Comparison of ENCODE assay signal across 1 fruit fly cellular context in the genomic region with DNA sequence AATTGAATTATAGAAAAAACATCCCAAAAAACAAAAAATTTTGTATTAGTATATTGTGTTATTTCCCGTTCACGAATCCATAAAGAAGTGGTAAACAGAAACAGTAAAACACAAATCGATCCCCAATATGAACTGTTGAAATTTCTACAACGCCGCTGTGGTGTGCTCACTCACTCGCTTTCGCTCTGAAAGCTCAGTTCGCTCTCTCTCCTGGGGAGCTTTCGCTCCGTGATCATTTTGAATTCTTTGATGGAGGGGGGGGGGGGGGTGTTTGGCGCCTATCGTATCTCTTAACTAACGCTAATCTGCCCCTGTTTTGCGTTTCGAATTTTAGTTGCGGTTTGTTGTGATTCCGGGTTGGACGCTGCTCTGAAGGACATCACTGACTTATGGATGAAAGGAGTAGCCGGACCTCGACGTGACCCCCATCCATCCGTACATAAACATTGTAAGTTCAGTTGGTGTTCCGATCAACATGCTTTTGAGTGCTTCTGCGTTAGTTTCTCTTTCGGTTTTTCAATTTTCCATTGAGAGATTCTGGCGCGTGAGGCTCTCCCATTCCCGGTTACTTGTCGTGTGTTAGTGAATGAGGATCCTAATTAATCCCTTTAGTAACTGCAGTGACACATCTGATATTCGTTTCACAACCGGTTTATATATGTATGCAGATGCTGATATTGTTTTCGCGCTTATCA.
TF ChIP-seq lines count a peak whose summit lies in the region.

Gene D2hgdh (plus strand): TSS at position 331 of the 695 bp plus-strand sequence.

TF ChIP-seq in whole organism, embryonic, 481 proteins besides CTCF, POLR2A, EP300 and RAD21 (continued from another document and continues in another):
- no peak for TF ChIP-seq exex (tag; optimal IDR thresholded peaks at IDR 0.05; lab: Kevin White, UChicago)
- TF ChIP-seq Rx (GFP tag; IDR thresholded peaks at IDR 0.05; lab: Robert Waterston, UW) = no peak
- TF ChIP-seq lola (GFP tag; optimal IDR thresholded peaks at IDR 0.05; lab: Kevin White, UChicago) = no peak
- peak; percentile 38 for TF ChIP-seq lab (GFP tag; optimal IDR thresholded peaks at IDR 0.05; lab: Kevin White, UChicago)
- no peak for TF ChIP-seq H15 (GFP tag; IDR thresholded peaks at IDR 0.05; lab: Robert Waterston, UW)
- no peak for TF ChIP-seq CG31365 (tag; optimal IDR thresholded peaks at IDR 0.05; lab: Kevin White, UChicago)
- no peak for TF ChIP-seq Blimp-1 (GFP tag; optimal IDR thresholded peaks at IDR 0.05; lab: Kevin White, UChicago)
- no peak for TF ChIP-seq unpg (GFP tag; optimal IDR thresholded peaks at IDR 0.05; lab: Kevin White, UChicago)
- TF ChIP-seq CG31388 (GFP tag; optimal IDR thresholded peaks at IDR 0.05; lab: Kevin White, UChicago) = no peak
- TF ChIP-seq zfh2 (GFP tag; optimal IDR thresholded peaks at IDR 0.05; lab: Kevin White, UChicago) = peak; percentile 14
- no peak for TF ChIP-seq CG4404 (GFP tag; IDR thresholded peaks at IDR 0.05; lab: Robert Waterston, UW)
- no peak for TF ChIP-seq sim (GFP tag; IDR thresholded peaks at IDR 0.05; lab: Robert Waterston, UW)
- TF ChIP-seq chm (GFP tag; IDR thresholded peaks at IDR 0.05; lab: Robert Waterston, UW) = peak; percentile 10; the same call in 1 of the 2 replicates
- no peak for TF ChIP-seq stwl (tag; optimal IDR thresholded peaks at IDR 0.05; lab: Kevin White, UChicago)
- no peak for TF ChIP-seq gsb-n (tag; optimal IDR thresholded peaks at IDR 0.05; lab: Kevin White, UChicago)
- no peak for TF ChIP-seq Fer1 (GFP tag; optimal IDR thresholded peaks at IDR 0.05; lab: Kevin White, UChicago)
- TF ChIP-seq Lhr (GFP tag; optimal IDR thresholded peaks at IDR 0.05; lab: Kevin White, UChicago) = no peak
- no peak for TF ChIP-seq ash1 (GFP tag; optimal IDR thresholded peaks at IDR 0.05; lab: Kevin White, UChicago)
- no peak for TF ChIP-seq tio (GFP tag; optimal IDR thresholded peaks at IDR 0.05; lab: Kevin White, UChicago)
- no peak for TF ChIP-seq dpn (GFP tag; optimal IDR thresholded peaks at IDR 0.05; lab: Kevin White, UChicago)
- TF ChIP-seq crol (GFP tag; IDR thresholded peaks at IDR 0.05; lab: Robert Waterston, UW) = peak; percentile 80
- TF ChIP-seq Dip2 (GFP tag; IDR thresholded peaks at IDR 0.05; lab: Robert Waterston, UW) = no peak
- TF ChIP-seq chinmo (GFP tag; IDR thresholded peaks at IDR 0.05; lab: Robert Waterston, UW; ENCODE audit: partially characterized antibody) = peak; percentile 71; the same call in 1 of the 4 replicates
- TF ChIP-seq CG14014 (GFP tag; IDR thresholded peaks at IDR 0.05; lab: Robert Waterston, UW) = no peak; the same call in 1 of the 2 replicates
- TF ChIP-seq CG7786 (GFP tag; optimal IDR thresholded peaks at IDR 0.05; lab: Kevin White, UChicago) = no peak
- TF ChIP-seq CG14667 (GFP tag; IDR thresholded peaks at IDR 0.05; lab: Robert Waterston, UW) = no peak
- no peak for TF ChIP-seq CG18599 (GFP tag; optimal IDR thresholded peaks at IDR 0.05; lab: Kevin White, UChicago)
- no peak for TF ChIP-seq CG12155 (GFP tag; optimal IDR thresholded peaks at IDR 0.05; lab: Kevin White, UChicago)
- TF ChIP-seq CkIIα-i1 (GFP tag; IDR thresholded peaks at IDR 0.05; lab: Robert Waterston, UW) = no peak
- TF ChIP-seq ac (GFP tag; optimal IDR thresholded peaks at IDR 0.05; lab: Kevin White, UChicago) = no peak
- TF ChIP-seq wdn (GFP tag; IDR thresholded peaks at IDR 0.05; lab: Robert Waterston, UW) = no peak
- no peak for TF ChIP-seq Camta (GFP tag; optimal IDR thresholded peaks at IDR 0.05; lab: Kevin White, UChicago)
- peak; percentile 69 for TF ChIP-seq CG3163 (GFP tag; optimal IDR thresholded peaks at IDR 0.05; lab: Kevin White, UChicago)
- TF ChIP-seq abd-A (tag; optimal IDR thresholded peaks at IDR 0.05; lab: Kevin White, UChicago) = no peak
- TF ChIP-seq Poxn (GFP tag; IDR thresholded peaks at IDR 0.05; lab: Robert Waterston, UW) = no peak
- no peak for TF ChIP-seq Atf6 (GFP tag; IDR thresholded peaks at IDR 0.05; lab: Robert Waterston, UW)
- no peak for TF ChIP-seq Taf1 (GFP tag; IDR thresholded peaks at IDR 0.05; lab: Robert Waterston, UW)
- TF ChIP-seq repo (GFP tag; optimal IDR thresholded peaks at IDR 0.05; lab: Kevin White, UChicago) = no peak
- no peak for TF ChIP-seq CG2202 (tag; optimal IDR thresholded peaks at IDR 0.05; lab: Kevin White, UChicago)
- no peak for TF ChIP-seq kay (GFP tag; optimal IDR thresholded peaks at IDR 0.05; lab: Kevin White, UChicago)
- no peak for TF ChIP-seq kni (GFP tag; optimal IDR thresholded peaks at IDR 0.05; lab: Kevin White, UChicago)
- TF ChIP-seq CG5245 (GFP tag; optimal IDR thresholded peaks at IDR 0.05; lab: Kevin White, UChicago) = no peak
- TF ChIP-seq wek (GFP tag; optimal IDR thresholded peaks at IDR 0.05; lab: Kevin White, UChicago) = no peak
- peak; percentile 42; the same call in 1 of the 2 replicates for TF ChIP-seq E2f2 (GFP tag; IDR thresholded peaks at IDR 0.05; lab: Robert Waterston, UW)
- peak; percentile 53 for TF ChIP-seq Drgx (GFP tag; IDR thresholded peaks at IDR 0.05; lab: Robert Waterston, UW)
- TF ChIP-seq CG11398 (GFP tag; optimal IDR thresholded peaks at IDR 0.05; lab: Kevin White, UChicago) = no peak
- TF ChIP-seq vnd (GFP tag; IDR thresholded peaks at IDR 0.05; lab: Robert Waterston, UW; ENCODE audit: partially characterized antibody) = no peak
- TF ChIP-seq sr (GFP tag; IDR thresholded peaks at IDR 0.05; lab: Robert Waterston, UW) = no peak
- TF ChIP-seq CG4424 (GFP tag; optimal IDR thresholded peaks at IDR 0.05; lab: Kevin White, UChicago) = no peak
- TF ChIP-seq CG15696 (tag; optimal IDR thresholded peaks at IDR 0.05; lab: Kevin White, UChicago) = no peak
- no peak for TF ChIP-seq ap (GFP tag; IDR thresholded peaks at IDR 0.05; lab: Robert Waterston, UW)
- no peak for TF ChIP-seq CG7839 (tag; optimal IDR thresholded peaks at IDR 0.05; lab: Kevin White, UChicago)
- TF ChIP-seq hth (optimal IDR thresholded peaks at IDR 0.05; lab: Kevin White, UChicago) = no peak
- no peak for TF ChIP-seq CG4328 (GFP tag; optimal IDR thresholded peaks at IDR 0.05; lab: Kevin White, UChicago)
- no peak for TF ChIP-seq CG16863 (GFP tag; optimal IDR thresholded peaks at IDR 0.05; lab: Kevin White, UChicago)
- TF ChIP-seq mam (GFP tag; optimal IDR thresholded peaks at IDR 0.05; lab: Kevin White, UChicago) = no peak
- no peak for TF ChIP-seq CG6683 (GFP tag; optimal IDR thresholded peaks at IDR 0.05; lab: Kevin White, UChicago)
- no peak for TF ChIP-seq NC2β (GFP tag; optimal IDR thresholded peaks at IDR 0.05; lab: Kevin White, UChicago)
- no peak for TF ChIP-seq nmo (GFP tag; optimal IDR thresholded peaks at IDR 0.05; lab: Kevin White, UChicago)
- TF ChIP-seq MTF-1 (GFP tag; optimal IDR thresholded peaks at IDR 0.05; lab: Kevin White, UChicago; ENCODE audit: borderline replicate concordance) = no peak
- no peak for TF ChIP-seq bigmax (GFP tag; optimal IDR thresholded peaks at IDR 0.05; lab: Kevin White, UChicago)
- TF ChIP-seq ems (GFP tag; optimal IDR thresholded peaks at IDR 0.05; lab: Kevin White, UChicago) = no peak
- peak; percentile 59 for TF ChIP-seq CG32532 (GFP tag; IDR thresholded peaks at IDR 0.05; lab: Robert Waterston, UW)
- TF ChIP-seq TFAM (GFP tag; optimal IDR thresholded peaks at IDR 0.05; lab: Kevin White, UChicago) = no peak
- no peak for TF ChIP-seq CG12299 (tag; optimal IDR thresholded peaks at IDR 0.05; lab: Kevin White, UChicago)
- TF ChIP-seq CG12219 (GFP tag; optimal IDR thresholded peaks at IDR 0.05; lab: Kevin White, UChicago) = no peak
- TF ChIP-seq Sin3A (optimal IDR thresholded peaks at IDR 0.05; lab: Kevin White, UChicago) = no peak
- no peak for TF ChIP-seq NfI (GFP tag; optimal IDR thresholded peaks at IDR 0.05; lab: Kevin White, UChicago)
- no peak for TF ChIP-seq CG3847 (GFP tag; IDR thresholded peaks at IDR 0.05; lab: Robert Waterston, UW)
- TF ChIP-seq CG10959 (GFP tag; IDR thresholded peaks at IDR 0.05; lab: Robert Waterston, UW) = no peak
- TF ChIP-seq ATbp (GFP tag; optimal IDR thresholded peaks at IDR 0.05; lab: Kevin White, UChicago) = no peak
- no peak for TF ChIP-seq ara (GFP tag; IDR thresholded peaks at IDR 0.05; lab: Robert Waterston, UW)
- TF ChIP-seq CG12769 (tag; optimal IDR thresholded peaks at IDR 0.05; lab: Kevin White, UChicago) = no peak
- TF ChIP-seq bowl (GFP tag; IDR thresholded peaks at IDR 0.05; lab: Robert Waterston, UW) = no peak
- TF ChIP-seq CG17359 (tag; optimal IDR thresholded peaks at IDR 0.05; lab: Kevin White, UChicago) = no peak
- no peak for TF ChIP-seq ERR (GFP tag; optimal IDR thresholded peaks at IDR 0.05; lab: Kevin White, UChicago)
- TF ChIP-seq Jarid2 (GFP tag; optimal IDR thresholded peaks at IDR 0.05; lab: Kevin White, UChicago) = peak; percentile 15
- no peak for TF ChIP-seq CG9437 (GFP tag; optimal IDR thresholded peaks at IDR 0.05; lab: Kevin White, UChicago)
- no peak for TF ChIP-seq sisA (GFP tag; IDR thresholded peaks at IDR 0.05; lab: Robert Waterston, UW)
- TF ChIP-seq crp (GFP tag; optimal IDR thresholded peaks at IDR 0.05; lab: Kevin White, UChicago) = no peak
- no peak for TF ChIP-seq CG6175 (GFP tag; IDR thresholded peaks at IDR 0.05; lab: Robert Waterston, UW)
- no peak for TF ChIP-seq corto (GFP tag; optimal IDR thresholded peaks at IDR 0.05; lab: Kevin White, UChicago)
- no peak for TF ChIP-seq CrebB (tag; optimal IDR thresholded peaks at IDR 0.05; lab: Kevin White, UChicago)
- TF ChIP-seq Meics (GFP tag; optimal IDR thresholded peaks at IDR 0.05; lab: Kevin White, UChicago) = peak; percentile 8
- TF ChIP-seq Dll (GFP tag; IDR thresholded peaks at IDR 0.05; lab: Robert Waterston, UW; ENCODE audit: partially characterized antibody) = no peak
- 0 out of 2 replicates have a peak, but pooled peaks have one; percentile 8 for TF ChIP-seq NFAT (GFP tag; IDR thresholded peaks at IDR 0.05; lab: Robert Waterston, UW)
- TF ChIP-seq CG1832 (GFP tag; optimal IDR thresholded peaks at IDR 0.05; lab: Kevin White, UChicago) = no peak
- no peak for TF ChIP-seq CG7372 (GFP tag; IDR thresholded peaks at IDR 0.05; lab: Robert Waterston, UW)
- no peak for TF ChIP-seq rib (GFP tag; IDR thresholded peaks at IDR 0.05; lab: Robert Waterston, UW)
- TF ChIP-seq seq (GFP tag; IDR thresholded peaks at IDR 0.05; lab: Robert Waterston, UW) = no peak
- peak; percentile 43 for TF ChIP-seq CG9932 (GFP tag; IDR thresholded peaks at IDR 0.05; lab: Robert Waterston, UW)
- no peak for TF ChIP-seq Six4 (GFP tag; optimal IDR thresholded peaks at IDR 0.05; lab: Kevin White, UChicago)
- peak; percentile 62 for TF ChIP-seq sens (GFP tag; lab: Kevin White, UChicago)
- no peak for TF ChIP-seq Pdp1 (GFP tag; optimal IDR thresholded peaks at IDR 0.05; lab: Kevin White, UChicago)
- TF ChIP-seq ci (GFP tag; IDR thresholded peaks at IDR 0.05; lab: Robert Waterston, UW) = no peak
- no peak for TF ChIP-seq zfh1 (GFP tag; IDR thresholded peaks at IDR 0.05; lab: Robert Waterston, UW)
- TF ChIP-seq hbn (GFP tag; IDR thresholded peaks at IDR 0.05; lab: Robert Waterston, UW; ENCODE audit: partially characterized antibody) = no peak
- TF ChIP-seq CG15269 (tag; optimal IDR thresholded peaks at IDR 0.05; lab: Kevin White, UChicago) = peak; percentile 18
- TF ChIP-seq NC2α (GFP tag; optimal IDR thresholded peaks at IDR 0.05; lab: Kevin White, UChicago) = no peak
- TF ChIP-seq Med (GFP tag; lab: Kevin White, UChicago) = peak; percentile 79
- TF ChIP-seq HLHmδ (GFP tag; optimal IDR thresholded peaks at IDR 0.05; lab: Kevin White, UChicago) = no peak
- no peak for TF ChIP-seq HLH4C (GFP tag; IDR thresholded peaks at IDR 0.05; lab: Robert Waterston, UW; ENCODE audit: partially characterized antibody)
- no peak for TF ChIP-seq CG8290 (GFP tag; optimal IDR thresholded peaks at IDR 0.05; lab: Kevin White, UChicago)
- peak in 1 of 2 experiments; percentile 39 for TF ChIP-seq CG8290 (tag; optimal IDR thresholded peaks at IDR 0.05; lab: Kevin White, UChicago)
- no peak for TF ChIP-seq dati (GFP tag; IDR thresholded peaks at IDR 0.05; lab: Robert Waterston, UW)
- no peak for TF ChIP-seq CG12104 (GFP tag; optimal IDR thresholded peaks at IDR 0.05; lab: Kevin White, UChicago)
- TF ChIP-seq CG14441 (GFP tag; IDR thresholded peaks at IDR 0.05; lab: Robert Waterston, UW) = no peak
- no peak for TF ChIP-seq CG5180 (GFP tag; optimal IDR thresholded peaks at IDR 0.05; lab: Kevin White, UChicago)
- no peak for TF ChIP-seq Mad (GFP tag; optimal IDR thresholded peaks at IDR 0.05; lab: Kevin White, UChicago)
- TF ChIP-seq CG8765 (GFP tag; IDR thresholded peaks at IDR 0.05; lab: Robert Waterston, UW) = no peak
- TF ChIP-seq chif (GFP tag; optimal IDR thresholded peaks at IDR 0.05; lab: Kevin White, UChicago) = no peak
- no peak for TF ChIP-seq nom (GFP tag; optimal IDR thresholded peaks at IDR 0.05; lab: Kevin White, UChicago)
- TF ChIP-seq CG10274 (GFP tag; optimal IDR thresholded peaks at IDR 0.05; lab: Kevin White, UChicago) = no peak
- peak; percentile 60 for TF ChIP-seq Rfx (GFP tag; IDR thresholded peaks at IDR 0.05; lab: Robert Waterston, UW)
- no peak for TF ChIP-seq CG30020 (tag; optimal IDR thresholded peaks at IDR 0.05; lab: Kevin White, UChicago)
- no peak for TF ChIP-seq ken (GFP tag; IDR thresholded peaks at IDR 0.05; lab: Robert Waterston, UW)
- no peak for TF ChIP-seq fru (optimal IDR thresholded peaks at IDR 0.05; lab: Kevin White, UChicago)
- no peak for TF ChIP-seq yki (optimal IDR thresholded peaks at IDR 0.05; lab: Kevin White, UChicago)
- no peak for TF ChIP-seq CG3838 (GFP tag; optimal IDR thresholded peaks at IDR 0.05; lab: Kevin White, UChicago)
- no peak for TF ChIP-seq p53 (GFP tag; optimal IDR thresholded peaks at IDR 0.05; lab: Kevin White, UChicago)
- TF ChIP-seq E2f1 (GFP tag; IDR thresholded peaks at IDR 0.05; lab: Robert Waterston, UW) = no peak
- no peak for TF ChIP-seq al (GFP tag; IDR thresholded peaks at IDR 0.05; lab: Robert Waterston, UW)
- TF ChIP-seq bbx (GFP tag; IDR thresholded peaks at IDR 0.05; lab: Robert Waterston, UW; ENCODE audit: partially characterized antibody) = no peak
- TF ChIP-seq run (tag; optimal IDR thresholded peaks at IDR 0.05; lab: Kevin White, UChicago) = peak; percentile 9
- no peak for TF ChIP-seq CG17912 (GFP tag; optimal IDR thresholded peaks at IDR 0.05; lab: Kevin White, UChicago)
- TF ChIP-seq CG18619 (GFP tag; optimal IDR thresholded peaks at IDR 0.05; lab: Kevin White, UChicago) = no peak
- TF ChIP-seq MESR4 (GFP tag; optimal IDR thresholded peaks at IDR 0.05; lab: Kevin White, UChicago) = no peak
- peak; percentile 4 for TF ChIP-seq CG30403 (GFP tag; optimal IDR thresholded peaks at IDR 0.05; lab: Kevin White, UChicago)
- no peak for TF ChIP-seq Atf3 (GFP tag; optimal IDR thresholded peaks at IDR 0.05; lab: Kevin White, UChicago)
- TF ChIP-seq Xrp1 (GFP tag; IDR thresholded peaks at IDR 0.05; lab: Robert Waterston, UW) = no peak
- TF ChIP-seq nerfin-1 (tag; optimal IDR thresholded peaks at IDR 0.05; lab: Kevin White, UChicago) = no peak
